Fruit fly (Drosophila melanogaster) whole organism, embryonic: Measurements from ENCODE around the gene stwl.

ENCODE experiments used
- Asciz ChIP-seq: fragments of 200-800 bp; sonication (Bioruptor generic); optimal IDR thresholded peaks from 2 replicates; lab custom pipeline; 2017; ENCODE audit warnings: missing biosample characterization, mild to moderate bottlenecking, missing genetic modification characterization, missing genetic modification reagents
- CG10979 ChIP-seq: fragments of 200-800 bp; sonication (Bioruptor generic); optimal IDR thresholded peaks from 2 replicates; lab custom pipeline; 2018; ENCODE audit warnings: missing biosample characterization, mild to moderate bottlenecking, missing genetic modification characterization, moderate library complexity
- CG11093 ChIP-seq: fragments of 200-800 bp; sonication (Bioruptor generic); IDR thresholded peaks from 3 replicates; pipeline ENCODE4 v1.3.6; 2022; ENCODE audit warnings: missing biosample characterization, missing genetic modification characterization
- CG13296 ChIP-seq: fragments of 200-800 bp; sonication (Bioruptor generic); optimal IDR thresholded peaks from 3 replicates; lab custom pipeline; 2018; ENCODE audit warnings: missing biosample characterization, mild to moderate bottlenecking, missing genetic modification characterization
- CG1647 ChIP-seq: fragments of 200-800 bp; sonication (Bioruptor generic); optimal IDR thresholded peaks from 3 replicates; lab custom pipeline; 2016; ENCODE audit warnings: missing biosample characterization, missing genetic modification characterization
- CG7928 ChIP-seq: fragments of 200-800 bp; sonication (Bioruptor generic); optimal IDR thresholded peaks from 2 replicates; lab custom pipeline; 2017; ENCODE audit warnings: missing biosample characterization, mild to moderate bottlenecking, missing genetic modification characterization
- CG8089 ChIP-seq: fragments of 200-800 bp; sonication (Bioruptor generic); optimal IDR thresholded peaks from 3 replicates; lab custom pipeline; 2016; ENCODE audit warnings: missing biosample characterization, missing genetic modification characterization
- CG8478 ChIP-seq: fragments of >200 bp; optimal IDR thresholded peaks from 2 replicates; lab custom pipeline; 2018
- CoRest ChIP-seq: fragments of 200-800 bp; sonication (Bioruptor generic); optimal IDR thresholded peaks from 3 replicates; lab custom pipeline; 2018; ENCODE audit warnings: missing biosample characterization, mild to moderate bottlenecking, missing genetic modification characterization, moderate library complexity
- Side ChIP-seq: fragments of 200-800 bp; sonication (Bioruptor generic); optimal IDR thresholded peaks from 2 replicates; lab custom pipeline; 2016; ENCODE audit warnings: missing biosample characterization, missing genetic modification characterization
- dm ChIP-seq: fragments of 200-800 bp; sonication (Bioruptor generic); optimal IDR thresholded peaks from 3 replicates; lab custom pipeline; 2016; ENCODE audit warnings: missing biosample characterization, missing genetic modification characterization
- lbe ChIP-seq: fragments of 200-800 bp; sonication (Bioruptor generic); optimal IDR thresholded peaks from 2 replicates; lab custom pipeline; 2016; ENCODE audit warnings: missing biosample characterization, mild to moderate bottlenecking, missing genetic modification characterization
- odd ChIP-seq: fragments of 200-800 bp; sonication (Bioruptor generic); optimal IDR thresholded peaks from 2 replicates; lab custom pipeline; 2017; ENCODE audit warnings: missing biosample characterization, mild to moderate bottlenecking, missing genetic modification characterization
- ttk ChIP-seq: fragments of 200-800 bp; sonication (Bioruptor generic); IDR thresholded peaks from 2 replicates; pipeline ENCODE4 v2.1.2; 2022; ENCODE audit warnings: missing biosample characterization, missing genetic modification characterization

DNA sequence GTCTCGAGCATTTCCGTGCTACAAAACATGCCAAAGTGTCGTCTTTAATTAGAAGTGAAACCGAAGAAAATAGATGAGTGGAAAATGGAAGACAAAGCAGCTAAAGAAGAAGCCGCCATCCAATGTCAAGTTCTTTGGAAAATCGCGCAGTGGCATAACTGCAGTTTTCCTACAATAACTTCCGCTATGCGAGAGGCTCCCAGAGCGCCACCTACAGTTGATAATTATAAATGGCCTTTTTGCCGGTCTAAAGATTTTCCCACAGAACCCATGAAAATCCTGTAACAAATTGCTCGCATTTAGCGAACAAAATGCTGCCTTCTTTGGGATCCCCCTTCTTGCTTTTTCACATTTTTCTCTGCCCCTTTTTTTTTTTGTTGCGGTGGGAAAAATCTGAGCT, 10.3 kb upstream of the stwl start:
- TF ChIP-seq odd (no peak), dm (no peak), CG8478 (lab: Kevin White, UChicago) (no peak), Side (GFP tag; lab: Kevin White, UChicago) (no peak), Asciz (GFP tag; lab: Kevin White, UChicago) (no peak), CG7928 (no peak), CG13296 (GFP tag; lab: Kevin White, UChicago) (no peak), CG1647 (GFP tag; lab: Kevin White, UChicago) (no peak), CG8089 (GFP tag; lab: Kevin White, UChicago) (no peak), ttk (no peak), CG11093 (no peak), CG10979 (tag; lab: Kevin White, UChicago) (no peak), lbe (no peak), CoRest (tag; lab: Kevin White, UChicago) (no peak)
